Fruit fly (Drosophila melanogaster) whole organism: Measurements from ENCODE around the gene CG17906.

Experiments used
- CG8478 ChIP-seq: fragments of >200 bp; optimal IDR thresholded peaks from 2 replicates; lab custom pipeline; 2018; ENCODE audit warnings: inconsistent platforms
- Dll ChIP-seq: fragments of >200 bp; optimal IDR thresholded peaks from 2 replicates; lab custom pipeline; 2017
- EcR ChIP-seq, 2 experiments: fragments of >200 bp; optimal IDR thresholded peaks; 2 replicates each; lab custom pipeline; 2017; ENCODE audit warnings: missing biosample characterization in 2 of 2, missing genetic modification characterization in 2 of 2, missing genetic modification reagents in 2 of 2
- psq ChIP-seq: fragments of >200 bp; optimal IDR thresholded peaks from 2 replicates; lab custom pipeline; 2017
- usp ChIP-seq: fragments of >200 bp; optimal IDR thresholded peaks from 2 replicates; lab custom pipeline; 2017; ENCODE audit warnings: missing biosample characterization, missing genetic modification characterization, mixed read lengths

- no peak for TF ChIP-seq CG8478 (lab: Kevin White, UChicago)
- no peak for TF ChIP-seq psq (lab: Kevin White, UChicago)
- no peak for TF ChIP-seq EcR (GFP tag; optimal IDR thresholded peaks at IDR 0.05; lab: Kevin White, UChicago)
- TF ChIP-seq usp: no peak
- no peak for TF ChIP-seq Dll (lab: Kevin White, UChicago)
These were observed 47.4 kb upstream of the CG17906 start, which contains the start of gene CG46397 for dm6 chr2L:8946718-8947316.
